Fruit fly (Drosophila melanogaster): Measurements from ENCODE around the gene CG14258.
A peak's percentile ranks its signal among the peaks of the same experiment; 100 is the strongest.

CG14258 gene

DNA sequence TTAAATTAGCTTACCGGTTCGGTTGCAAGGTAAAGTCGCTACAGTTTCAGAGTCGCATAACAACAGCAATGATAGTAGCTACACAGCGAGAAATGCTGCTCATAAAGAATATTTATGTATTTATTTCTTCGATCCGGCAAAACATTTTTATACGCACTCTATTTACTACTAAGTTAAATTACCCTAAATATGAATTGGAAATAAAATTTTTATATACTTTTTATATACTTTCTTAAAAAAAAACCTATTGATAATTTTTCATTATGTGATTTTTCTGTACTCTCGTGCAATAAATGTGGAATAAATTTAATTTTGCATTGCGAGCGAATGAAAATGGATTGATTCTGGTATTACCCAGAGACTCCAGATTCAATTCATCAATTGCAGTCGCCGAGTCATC is 8.0 kb downstream of the CG14258 start, which contains the start of gene Jhbp11:
Jhbp11 (plus strand) TSS at position 301 of the 400 bp plus-strand sequence.
- TF ChIP-seq CG14711 (tag; optimal IDR thresholded peaks at IDR 0.05) (peak; percentile 6), cnc (optimal IDR thresholded peaks at IDR 0.05) (no peak), Mnt (GFP tag; optimal IDR thresholded peaks at IDR 0.05) (no peak)

DNA sequence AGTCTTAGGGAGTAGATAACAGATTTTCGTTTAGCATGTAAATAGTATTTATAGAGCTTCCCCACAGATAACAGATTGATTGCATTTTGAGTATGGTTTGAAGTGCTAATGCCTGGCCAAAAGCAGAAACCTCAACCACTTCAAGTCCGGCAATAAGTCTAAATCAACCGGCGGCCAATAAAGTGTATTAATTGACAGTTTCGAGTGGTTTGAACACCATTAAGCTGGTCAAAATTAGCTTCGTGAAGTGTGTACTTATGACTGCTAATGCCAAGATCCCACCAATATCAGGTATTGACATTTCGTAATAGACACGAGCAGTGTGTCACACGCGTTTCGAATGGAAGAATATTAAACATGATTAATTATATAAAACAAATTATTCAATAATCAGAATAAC is 12.5 kb downstream of the CG14258 start:
- no peak for TF ChIP-seq pad (GFP tag; optimal IDR thresholded peaks at IDR 0.05)
- no peak for TF ChIP-seq CG5204 (GFP tag; optimal IDR thresholded peaks at IDR 0.05)
- TF ChIP-seq CG7101 (tag; optimal IDR thresholded peaks at IDR 0.05), result no peak
- no peak for TF ChIP-seq cic (GFP tag; optimal IDR thresholded peaks at IDR 0.05)
- no peak for TF ChIP-seq CG7045 (GFP tag; optimal IDR thresholded peaks at IDR 0.05)
- no peak for TF ChIP-seq Crg-1 (GFP tag; optimal IDR thresholded peaks at IDR 0.05)
- TF ChIP-seq CG12768 (GFP tag; optimal IDR thresholded peaks at IDR 0.05), result no peak
- TF ChIP-seq kay (GFP tag; ENCODE audit: borderline replicate concordance), result no peak
- TF ChIP-seq tj (GFP tag; optimal IDR thresholded peaks at IDR 0.05), result no peak
- no peak for TF ChIP-seq ovo (GFP tag; optimal IDR thresholded peaks at IDR 0.05)
- no peak for TF ChIP-seq bab1 (GFP tag; optimal IDR thresholded peaks at IDR 0.05)
- TF ChIP-seq CG11617 (GFP tag; optimal IDR thresholded peaks at IDR 0.05), result no peak
- no peak for TF ChIP-seq Clk (GFP tag; optimal IDR thresholded peaks at IDR 0.05)
- no peak for TF ChIP-seq Mnt (GFP tag; optimal IDR thresholded peaks at IDR 0.05)
- TF ChIP-seq CG1620 (GFP tag; optimal IDR thresholded peaks at IDR 0.05), result no peak
- no peak for TF ChIP-seq cnc (optimal IDR thresholded peaks at IDR 0.05)
- TF ChIP-seq CG33017 (tag; optimal IDR thresholded peaks at IDR 0.05), result no peak
- no peak for TF ChIP-seq Hr96 (GFP tag; optimal IDR thresholded peaks at IDR 0.05)
- no peak for TF ChIP-seq CG14711 (tag; optimal IDR thresholded peaks at IDR 0.05)
- no peak for TF ChIP-seq toe (GFP tag; optimal IDR thresholded peaks at IDR 0.05)

DNA sequence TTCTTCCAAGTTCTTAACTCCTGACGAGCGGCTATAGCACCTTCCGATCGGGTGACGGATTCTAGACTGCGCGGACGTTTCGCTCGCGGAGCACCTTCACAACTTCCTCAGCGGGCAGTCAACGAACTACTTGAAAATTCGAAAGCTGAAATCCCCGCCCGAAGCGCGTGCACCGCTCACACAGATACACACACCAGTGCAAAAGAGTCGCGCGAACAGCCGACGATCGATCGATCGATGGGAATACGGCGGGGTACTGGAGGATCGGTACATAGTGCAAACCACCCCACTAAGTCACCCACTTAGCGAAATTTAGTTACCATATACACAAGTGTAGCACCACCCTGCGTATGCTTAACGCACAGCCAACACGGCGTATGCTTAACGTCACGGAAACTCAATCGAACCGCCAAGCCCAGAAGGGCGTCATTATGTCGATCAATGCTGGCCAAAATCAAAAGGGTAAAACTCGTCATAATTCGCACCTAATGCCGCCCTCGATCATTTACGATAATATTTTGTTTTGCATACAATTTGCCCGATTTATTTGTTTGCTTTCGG is 13.3 kb downstream of the CG14258 start, which contains the start of gene CAH9:
CAH9 (minus strand) TSS at position 51 of the 561 bp plus-strand sequence.
- no peak for TF ChIP-seq cic (GFP tag; optimal IDR thresholded peaks at IDR 0.05)
- TF ChIP-seq CG1620 (GFP tag; optimal IDR thresholded peaks at IDR 0.05), result no peak
- no peak for TF ChIP-seq Hr96 (GFP tag; optimal IDR thresholded peaks at IDR 0.05)
- no peak for TF ChIP-seq CG5204 (GFP tag; optimal IDR thresholded peaks at IDR 0.05)
- no peak for TF ChIP-seq cnc (optimal IDR thresholded peaks at IDR 0.05)
- no peak for TF ChIP-seq CG7101 (tag; optimal IDR thresholded peaks at IDR 0.05)
- TF ChIP-seq pad (GFP tag; optimal IDR thresholded peaks at IDR 0.05), result no peak
- TF ChIP-seq Crg-1 (GFP tag; optimal IDR thresholded peaks at IDR 0.05), result no peak
- no peak for TF ChIP-seq bab1 (GFP tag; optimal IDR thresholded peaks at IDR 0.05)
- no peak for TF ChIP-seq CG14711 (tag; optimal IDR thresholded peaks at IDR 0.05)
- no peak for TF ChIP-seq Mnt (GFP tag; optimal IDR thresholded peaks at IDR 0.05)
- no peak for TF ChIP-seq CG12768 (GFP tag; optimal IDR thresholded peaks at IDR 0.05)
- no peak for TF ChIP-seq ovo (GFP tag; optimal IDR thresholded peaks at IDR 0.05)
- no peak for TF ChIP-seq CG7045 (GFP tag; optimal IDR thresholded peaks at IDR 0.05)
- no peak for TF ChIP-seq CG33017 (tag; optimal IDR thresholded peaks at IDR 0.05)
- no peak for TF ChIP-seq tj (GFP tag; optimal IDR thresholded peaks at IDR 0.05)
- no peak for TF ChIP-seq Clk (GFP tag; optimal IDR thresholded peaks at IDR 0.05)
- TF ChIP-seq CG11617 (GFP tag; optimal IDR thresholded peaks at IDR 0.05), result no peak
- no peak for TF ChIP-seq kay (GFP tag; ENCODE audit: borderline replicate concordance)
- no peak for TF ChIP-seq toe (GFP tag; optimal IDR thresholded peaks at IDR 0.05)

DNA sequence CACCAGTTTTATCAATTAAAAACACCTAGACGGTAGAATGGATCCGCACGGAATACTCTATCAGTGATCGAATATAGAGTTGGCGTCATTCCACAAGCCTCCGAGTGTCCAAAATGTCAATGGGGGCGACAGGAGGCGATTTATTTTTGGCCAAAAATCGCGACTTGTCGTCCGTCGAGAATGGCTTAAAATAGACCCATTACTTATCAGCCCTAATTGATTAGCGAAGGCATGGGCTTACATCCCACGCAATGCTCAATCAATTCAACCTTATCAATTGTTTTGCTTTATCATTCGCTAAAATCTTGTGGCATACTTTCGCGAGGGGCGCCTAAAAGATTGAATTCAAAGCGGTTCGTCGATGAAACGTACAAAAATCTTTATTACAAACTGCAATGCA is 15.2 kb downstream of the CG14258 start:
- TF ChIP-seq Hr96 (GFP tag; optimal IDR thresholded peaks at IDR 0.05), result no peak
- TF ChIP-seq tj (GFP tag; optimal IDR thresholded peaks at IDR 0.05), result no peak
- TF ChIP-seq Mnt (GFP tag; optimal IDR thresholded peaks at IDR 0.05), result no peak
- no peak for TF ChIP-seq CG5204 (GFP tag; optimal IDR thresholded peaks at IDR 0.05)
- no peak for TF ChIP-seq toe (GFP tag; optimal IDR thresholded peaks at IDR 0.05)

DNA sequence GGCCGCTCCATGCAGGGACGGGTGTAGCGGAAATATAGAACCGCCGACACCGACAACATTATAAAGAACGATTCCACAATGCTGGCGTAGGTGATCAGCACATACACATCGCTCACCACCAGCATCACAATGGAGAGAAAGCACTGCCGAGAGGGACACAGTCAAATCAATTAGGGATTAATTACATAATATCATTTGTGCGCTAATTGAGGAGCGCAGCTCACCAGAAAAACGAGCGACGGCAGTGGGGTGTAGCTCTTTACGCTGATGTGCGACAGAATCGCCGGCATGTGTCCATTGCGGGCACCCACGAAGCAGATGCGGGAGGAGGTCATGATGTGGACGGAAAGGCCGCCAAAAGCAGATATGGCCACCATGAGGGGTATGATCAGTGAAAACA is 16.5 kb downstream of the CG14258 start:
- TF ChIP-seq CG7101 (tag; optimal IDR thresholded peaks at IDR 0.05) (no peak), Clk (GFP tag; optimal IDR thresholded peaks at IDR 0.05) (no peak), Hr96 (GFP tag; optimal IDR thresholded peaks at IDR 0.05) (no peak), CG12768 (GFP tag; optimal IDR thresholded peaks at IDR 0.05) (no peak), tj (GFP tag; optimal IDR thresholded peaks at IDR 0.05) (no peak), cic (GFP tag; optimal IDR thresholded peaks at IDR 0.05) (no peak), kay (GFP tag; ENCODE audit: borderline replicate concordance) (no peak), toe (GFP tag; optimal IDR thresholded peaks at IDR 0.05) (no peak), Mnt (GFP tag; optimal IDR thresholded peaks at IDR 0.05) (no peak), ovo (GFP tag; optimal IDR thresholded peaks at IDR 0.05) (no peak), CG7045 (GFP tag; optimal IDR thresholded peaks at IDR 0.05) (no peak)

DNA sequence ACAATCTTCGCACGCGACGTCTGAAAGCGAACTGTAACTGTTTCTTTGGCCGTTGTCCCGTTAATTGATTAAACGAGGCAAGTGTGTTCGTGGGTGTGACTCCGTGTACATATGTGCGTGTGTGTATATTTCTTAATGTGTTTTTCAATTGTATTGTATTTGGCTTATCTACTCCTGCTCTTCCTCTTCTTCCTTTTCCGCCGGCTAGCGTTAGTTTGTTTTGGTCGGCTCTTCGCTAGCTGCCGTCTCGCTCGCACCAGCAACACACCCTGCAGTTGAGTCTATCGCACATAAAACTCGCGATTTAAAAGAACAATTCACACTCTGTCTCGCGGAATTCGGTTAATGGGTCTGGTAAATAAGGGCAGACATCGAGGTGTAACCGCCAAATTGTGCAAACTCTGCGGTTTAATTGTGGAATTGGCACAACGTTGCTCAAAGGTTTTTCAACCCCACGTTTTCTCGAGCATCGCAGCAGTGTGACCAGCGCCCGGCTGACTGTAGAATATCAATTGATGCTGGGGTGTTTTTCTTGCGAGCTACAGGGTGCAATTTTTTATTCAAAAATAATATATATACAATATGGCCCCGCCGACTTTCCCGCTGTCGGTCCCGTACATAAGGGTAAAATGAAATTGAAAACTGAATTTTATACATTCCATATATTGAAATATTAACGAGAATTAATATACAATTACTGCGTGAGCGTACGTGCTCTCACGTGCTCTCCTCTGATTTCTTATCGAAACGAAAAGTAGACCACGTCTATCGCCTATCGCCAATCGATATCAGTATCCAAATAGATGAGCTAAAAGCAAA is 19.1 kb downstream of the CG14258 start, which contains the start of the genes gb and CG5815:
gb (minus strand) TSS at position 487 of the 819 bp plus-strand sequence.
CG5815 (plus strand) TSS at position 783 of the 819 bp plus-strand sequence.
- TF ChIP-seq Mnt (GFP tag; optimal IDR thresholded peaks at IDR 0.05) (peak; percentile 90), Crg-1 (GFP tag; optimal IDR thresholded peaks at IDR 0.05) (peak; percentile 83), toe (GFP tag; optimal IDR thresholded peaks at IDR 0.05) (peak; percentile 93), CG12768 (GFP tag; optimal IDR thresholded peaks at IDR 0.05) (peak; percentile 90), Hr96 (GFP tag; optimal IDR thresholded peaks at IDR 0.05) (peak; percentile 84), pad (GFP tag; optimal IDR thresholded peaks at IDR 0.05) (peak; percentile 76), bab1 (GFP tag; optimal IDR thresholded peaks at IDR 0.05) (peak; percentile 92), tj (GFP tag; optimal IDR thresholded peaks at IDR 0.05) (peak; percentile 86), CG33017 (tag; optimal IDR thresholded peaks at IDR 0.05) (peak; percentile 85), CG1620 (GFP tag; optimal IDR thresholded peaks at IDR 0.05) (peak; percentile 91), CG7101 (tag; optimal IDR thresholded peaks at IDR 0.05) (peak; percentile 86), ovo (GFP tag; optimal IDR thresholded peaks at IDR 0.05) (peak; percentile 81), CG14711 (tag; optimal IDR thresholded peaks at IDR 0.05) (peak; percentile 85), kay (GFP tag; ENCODE audit: borderline replicate concordance) (no peak), Clk (GFP tag; optimal IDR thresholded peaks at IDR 0.05) (peak; percentile 83), cic (GFP tag; optimal IDR thresholded peaks at IDR 0.05) (peak; percentile 96), CG5204 (GFP tag; optimal IDR thresholded peaks at IDR 0.05) (peak; percentile 88), CG7045 (GFP tag; optimal IDR thresholded peaks at IDR 0.05) (peak; percentile 91), cnc (optimal IDR thresholded peaks at IDR 0.05) (no peak), CG11617 (GFP tag; optimal IDR thresholded peaks at IDR 0.05) (peak; percentile 90)
